Worm (Caenorhabditis elegans): ENCODE measurements around the gene mix-1.

DNA sequence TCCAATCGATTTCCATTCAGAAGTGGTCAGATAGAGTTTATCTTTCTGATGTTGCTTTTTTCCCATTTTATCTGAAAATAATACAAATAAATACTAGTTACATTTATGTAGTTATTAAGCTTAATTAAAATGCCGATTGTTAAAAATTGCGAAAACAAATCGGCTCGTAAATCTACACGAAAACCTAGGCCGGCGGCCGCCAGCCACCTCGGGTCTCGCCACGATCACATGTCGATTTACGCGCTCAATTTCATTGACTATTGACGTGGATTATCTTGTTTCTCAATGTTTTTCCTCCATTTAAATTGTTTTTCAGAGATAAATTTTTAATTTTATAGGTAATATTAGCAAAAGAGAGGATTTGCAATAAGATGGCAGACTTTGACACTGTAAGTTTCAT is 48.5 kb downstream of the mix-1 start, which contains the start of the genes cyn-4 and copz-1:
- no peak for TF ChIP-seq F55B11.4 (tag; optimal IDR thresholded peaks at IDR 0.05; ENCODE audit: borderline replicate concordance, insufficient read depth)
- no peak for TF ChIP-seq sea-2 (GFP tag; IDR thresholded peaks at IDR 0.05)
- TF ChIP-seq pha-4 (tag; optimal IDR thresholded peaks at IDR 0.05): peak; percentile 5
- TF ChIP-seq efl-1 (GFP tag; optimal IDR thresholded peaks at IDR 0.05): peak; percentile 40
- TF ChIP-seq unc-130 (GFP tag; optimal IDR thresholded peaks at IDR 0.05): peak; percentile 83
- no peak for TF ChIP-seq somi-1 (GFP tag; optimal IDR thresholded peaks at IDR 0.05)
- peak; percentile 33 for TF ChIP-seq him-1 (tag; optimal IDR thresholded peaks at IDR 0.05)
- TF ChIP-seq nhr-120 (GFP tag; IDR thresholded peaks at IDR 0.05): no peak
- TF ChIP-seq lin-35 (GFP tag; optimal IDR thresholded peaks at IDR 0.05): peak in 1 of 3 experiments; percentile 60
- no peak for TF ChIP-seq hmg-20 (GFP tag; IDR thresholded peaks at IDR 0.05)

All from whole organism, young adult.